Worm (Caenorhabditis elegans) whole organism, midembryonic: ENCODE results near the gene C48B4.3.
A peak's percentile ranks its signal among the peaks of the same experiment; 100 is the strongest.

ENCODE experiments used
- T22C8.4 ChIP-seq: fragments of 200-800 bp; sonication (Bioruptor generic); IDR thresholded peaks from 2 replicates; pipeline ENCODE4 v1.3.6; 2022; ENCODE audit warnings: missing genetic modification characterization, missing compliant biosample characterization
- cog-1 ChIP-seq: sonication (generic microtip); optimal IDR thresholded peaks from 2 replicates; lab custom pipeline; 2016; ENCODE audit warnings: missing genetic modification characterization, missing compliant biosample characterization
- flt-1 ChIP-seq: fragments of 200-800 bp; sonication (Bioruptor generic); IDR thresholded peaks from 2 replicates; pipeline ENCODE4 v1.3.6; 2022; ENCODE audit warnings: missing genetic modification characterization, missing compliant biosample characterization
- klf-2 ChIP-seq: fragments of 200-800 bp; sonication (Bioruptor generic); conservative IDR thresholded peaks from 2 replicates; pipeline ENCODE4 v1.3.6; 2022; ENCODE audit warnings: missing genetic modification reagents, missing genetic modification characterization, missing compliant biosample characterization
- med-1 ChIP-seq: sonication (generic microtip); optimal IDR thresholded peaks from 2 replicates; lab custom pipeline; 2017; ENCODE audit warnings: missing genetic modification characterization, mild to moderate bottlenecking, missing compliant biosample characterization, antibody characterized with exemption, missing genetic modification reagents; ENCODE audit not compliant: insufficient read depth
- ref-1 ChIP-seq: fragments of 200-800 bp; sonication (Bioruptor generic); conservative IDR thresholded peaks from 2 replicates; pipeline ENCODE4 v1.3.6; 2022; ENCODE audit warnings: missing genetic modification reagents, missing genetic modification characterization, missing compliant biosample characterization
- tab-1 ChIP-seq: fragments of 200-800 bp; sonication (Bioruptor generic); IDR thresholded peaks from 2 replicates; pipeline ENCODE4 v1.3.6; 2022; ENCODE audit warnings: missing genetic modification characterization, missing compliant biosample characterization
- ztf-23 ChIP-seq: fragments of 200-800 bp; sonication (Bioruptor generic); IDR thresholded peaks from 2 replicates; pipeline ENCODE4 v1.3.6; 2022; ENCODE audit warnings: missing genetic modification reagents, missing genetic modification characterization, missing compliant biosample characterization
- ztf-29 ChIP-seq: fragments of 200-800 bp; sonication (Bioruptor generic); IDR thresholded peaks from 2 replicates; pipeline ENCODE4 v1.3.6; 2022; ENCODE audit warnings: missing genetic modification reagents, missing genetic modification characterization, missing compliant biosample characterization

The C48B4.3 gene

DNA sequence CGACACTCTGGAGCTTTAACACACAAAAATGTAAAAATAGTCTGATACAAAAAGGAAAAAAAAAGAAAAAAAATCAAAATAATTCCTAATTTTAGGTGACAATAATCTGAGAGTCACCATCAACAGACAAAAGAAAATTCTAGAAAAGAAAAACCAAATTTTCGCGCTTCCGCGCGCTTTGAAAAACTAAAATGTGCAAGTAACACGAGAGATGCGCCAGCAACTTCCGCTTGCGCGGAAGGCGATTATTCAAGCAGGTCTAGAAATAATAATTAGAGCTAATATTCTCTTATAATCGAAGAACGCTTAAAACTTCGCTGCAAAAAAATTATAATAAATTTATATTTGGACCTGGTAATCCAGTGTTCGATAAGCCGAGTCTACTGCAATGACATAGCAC, 34.7 kb upstream of the C48B4.3 start:
- no peak for TF ChIP-seq flt-1
- TF ChIP-seq med-1 (GFP tag; lab: Kevin White, UChicago) = no peak
- TF ChIP-seq T22C8.4 (GFP tag; lab: Robert Waterston, UW) = no peak
- TF ChIP-seq klf-2 (GFP tag; lab: Robert Waterston, UW) = no peak
- TF ChIP-seq tab-1 (GFP tag; lab: Robert Waterston, UW) = no peak
- no peak for TF ChIP-seq cog-1 (tag; lab: Kevin White, UChicago)
- TF ChIP-seq ztf-29 (GFP tag; lab: Robert Waterston, UW) = no peak
- TF ChIP-seq ztf-23 (GFP tag; lab: Robert Waterston, UW) = no peak

DNA sequence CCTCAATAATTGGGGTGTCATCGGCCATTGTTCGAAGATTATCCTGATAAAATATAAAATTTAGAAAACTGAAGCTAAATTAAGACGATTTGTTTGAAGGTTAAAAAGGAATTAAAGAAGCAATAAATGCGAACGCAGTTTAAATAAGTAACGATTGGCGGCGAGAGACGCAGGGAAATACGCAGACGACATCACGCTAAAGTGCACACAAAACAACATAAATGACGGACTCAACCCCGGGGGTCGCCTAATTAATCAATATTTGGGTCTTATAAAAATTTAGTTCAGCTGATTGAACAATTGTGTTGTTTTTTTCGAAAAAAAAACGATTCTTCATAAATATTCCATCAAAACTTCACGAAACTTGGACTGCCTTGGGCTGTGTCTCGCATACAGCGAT, 34.2 kb upstream of the C48B4.3 start, which contains the start of gene hcp-3:
hcp-3 (minus strand) TSS at position 45 of the 400 bp plus-strand sequence.
- TF ChIP-seq klf-2 (GFP tag; lab: Robert Waterston, UW) = no peak
- peak; percentile 85 for TF ChIP-seq T22C8.4 (GFP tag; lab: Robert Waterston, UW)

DNA sequence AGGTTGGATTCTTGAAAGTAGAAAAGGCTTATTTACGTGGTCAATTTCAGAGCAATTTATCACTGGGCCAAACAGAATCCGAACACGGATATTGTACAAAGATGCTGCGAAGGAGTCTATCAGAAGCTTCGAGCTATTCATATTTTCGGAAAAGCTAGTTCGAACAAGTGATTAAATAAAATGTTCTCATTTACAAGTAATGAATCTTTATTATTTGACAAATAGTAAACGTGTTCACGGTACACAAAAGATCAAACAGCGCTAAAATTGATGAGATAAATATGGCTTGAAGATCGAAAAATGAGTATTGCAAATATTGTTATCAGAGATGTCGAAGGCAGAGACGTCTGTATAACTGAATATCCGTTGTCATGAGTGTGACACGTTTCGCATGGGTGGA, 32.9 kb upstream of the C48B4.3 start:
- TF ChIP-seq ref-1 (GFP tag; lab: Robert Waterston, UW) (no peak), tab-1 (GFP tag; lab: Robert Waterston, UW) (no peak), flt-1 (no peak), T22C8.4 (GFP tag; lab: Robert Waterston, UW) (no peak), ztf-29 (GFP tag; lab: Robert Waterston, UW) (no peak), cog-1 (tag; lab: Kevin White, UChicago) (no peak), ztf-23 (GFP tag; lab: Robert Waterston, UW) (no peak), klf-2 (GFP tag; lab: Robert Waterston, UW) (no peak)

DNA sequence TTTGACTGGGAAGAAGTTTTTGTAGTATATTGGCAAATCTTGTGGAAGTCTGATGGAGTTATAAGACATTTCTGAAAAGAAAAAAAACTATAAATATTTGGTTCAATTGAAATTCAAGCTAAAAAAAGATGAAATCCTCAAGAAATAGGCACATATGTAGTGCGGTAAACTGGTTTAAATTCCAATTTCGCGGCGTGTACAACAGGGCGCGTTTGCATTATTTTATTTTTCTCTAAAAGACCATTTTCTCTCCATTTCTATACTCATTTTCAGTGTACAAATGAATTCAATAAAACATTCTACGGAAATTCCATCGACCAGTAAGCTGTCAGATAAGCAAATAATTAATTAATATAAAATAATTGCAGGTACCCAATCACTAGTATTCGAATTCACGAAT, 32.0 kb upstream of the C48B4.3 start, which contains the start of the genes pri-1 and F58A4.6:
pri-1 (minus strand) TSS at position 71 of the 400 bp plus-strand sequence.
F58A4.6 (plus strand) TSS at position 272 of the 400 bp plus-strand sequence.
- no peak for TF ChIP-seq ztf-29 (GFP tag; lab: Robert Waterston, UW)
- no peak for TF ChIP-seq flt-1
- no peak for TF ChIP-seq cog-1 (tag; lab: Kevin White, UChicago)
- TF ChIP-seq ref-1 (GFP tag; lab: Robert Waterston, UW) = no peak
- no peak for TF ChIP-seq klf-2 (GFP tag; lab: Robert Waterston, UW)
- TF ChIP-seq tab-1 (GFP tag; lab: Robert Waterston, UW) = no peak
- TF ChIP-seq T22C8.4 (GFP tag; lab: Robert Waterston, UW) = no peak
- no peak for TF ChIP-seq ztf-23 (GFP tag; lab: Robert Waterston, UW)
- TF ChIP-seq med-1 (GFP tag; lab: Kevin White, UChicago) = no peak

DNA sequence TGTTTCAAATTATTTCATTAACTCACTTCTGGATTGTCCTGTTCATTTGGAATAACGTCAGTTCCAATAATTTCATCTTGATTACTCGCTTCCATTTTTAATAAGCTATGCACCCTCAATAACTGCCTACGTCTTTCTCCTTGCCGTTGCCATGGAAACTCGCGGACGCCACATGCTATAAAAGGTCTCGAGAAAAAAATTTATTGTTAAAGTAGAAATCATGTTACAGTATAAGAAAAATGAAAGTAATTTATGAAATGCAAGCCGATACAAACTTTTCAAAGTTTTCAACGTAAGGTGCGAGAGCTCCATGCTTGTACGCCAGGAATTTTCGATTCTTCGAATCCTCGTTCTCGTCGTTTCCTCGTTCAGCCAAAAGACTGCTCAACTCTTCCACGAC, 29.9 kb upstream of the C48B4.3 start, which contains the start of gene bbs-4:
bbs-4 (minus strand) TSS at position 101 of the 400 bp plus-strand sequence.
- TF ChIP-seq med-1 (GFP tag; lab: Kevin White, UChicago) (no peak), ref-1 (GFP tag; lab: Robert Waterston, UW) (no peak), T22C8.4 (GFP tag; lab: Robert Waterston, UW) (no peak), flt-1 (no peak), klf-2 (GFP tag; lab: Robert Waterston, UW) (no peak), tab-1 (GFP tag; lab: Robert Waterston, UW) (no peak), ztf-29 (GFP tag; lab: Robert Waterston, UW) (no peak), ztf-23 (GFP tag; lab: Robert Waterston, UW) (no peak), cog-1 (tag; lab: Kevin White, UChicago) (no peak)

DNA sequence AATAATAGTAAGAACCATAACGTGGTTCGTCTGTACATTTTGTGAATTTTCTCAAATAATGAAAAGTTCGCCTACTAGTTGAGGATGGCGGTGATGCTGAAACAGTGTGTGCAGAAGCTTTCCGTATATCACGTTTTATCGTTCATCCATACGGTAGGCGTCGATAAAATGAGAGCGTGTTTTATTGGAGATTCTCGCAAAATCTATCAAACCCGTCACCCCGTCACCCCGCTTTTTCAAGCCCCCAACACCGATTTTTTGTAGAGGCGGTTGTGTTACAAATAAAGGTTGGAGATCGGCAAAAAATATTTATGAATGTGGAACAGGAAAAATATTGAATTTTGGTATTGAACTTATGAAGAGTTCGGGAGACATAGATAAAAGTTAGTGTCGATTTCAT, 26.5 kb upstream of the C48B4.3 start, which contains the start of gene clec-161:
clec-161 (minus strand) TSS at position 101 of the 400 bp plus-strand sequence.
- TF ChIP-seq ref-1 (GFP tag; lab: Robert Waterston, UW) = no peak
- TF ChIP-seq ztf-29 (GFP tag; lab: Robert Waterston, UW) = no peak
- no peak for TF ChIP-seq ztf-23 (GFP tag; lab: Robert Waterston, UW)
- TF ChIP-seq cog-1 (tag; lab: Kevin White, UChicago) = no peak
- TF ChIP-seq T22C8.4 (GFP tag; lab: Robert Waterston, UW) = no peak
- TF ChIP-seq klf-2 (GFP tag; lab: Robert Waterston, UW) = no peak
- TF ChIP-seq tab-1 (GFP tag; lab: Robert Waterston, UW) = no peak
- no peak for TF ChIP-seq med-1 (GFP tag; lab: Kevin White, UChicago)
- no peak for TF ChIP-seq flt-1

DNA sequence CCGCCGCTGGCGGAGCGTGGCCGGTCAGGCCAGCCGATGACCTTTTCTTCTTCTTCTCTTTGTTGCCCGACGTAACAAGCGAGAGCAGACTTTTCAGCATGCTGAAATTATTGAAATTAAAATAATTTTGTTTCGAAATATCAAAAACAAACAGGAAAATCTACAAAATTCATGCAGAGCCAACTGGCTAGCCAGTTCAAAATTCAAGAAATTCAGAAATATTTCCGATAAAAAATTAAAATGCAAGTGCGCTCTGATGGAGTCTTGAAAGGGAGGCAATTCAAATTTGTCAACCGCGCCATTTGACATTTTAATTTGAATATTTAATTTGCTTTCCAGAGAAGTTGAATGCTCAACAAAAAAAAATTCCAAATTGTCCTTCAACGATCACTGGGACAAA, 18.5 kb upstream of the C48B4.3 start, which contains the start of gene F58A4.2:
F58A4.2 (minus strand) TSS at position 101 of the 400 bp plus-strand sequence.
- TF ChIP-seq cog-1 (tag; lab: Kevin White, UChicago) (no peak), ref-1 (GFP tag; lab: Robert Waterston, UW) (no peak), klf-2 (GFP tag; lab: Robert Waterston, UW) (no peak), T22C8.4 (GFP tag; lab: Robert Waterston, UW) (no peak), tab-1 (GFP tag; lab: Robert Waterston, UW) (no peak), flt-1 (no peak), ztf-23 (GFP tag; lab: Robert Waterston, UW) (no peak), ztf-29 (GFP tag; lab: Robert Waterston, UW) (no peak)

DNA sequence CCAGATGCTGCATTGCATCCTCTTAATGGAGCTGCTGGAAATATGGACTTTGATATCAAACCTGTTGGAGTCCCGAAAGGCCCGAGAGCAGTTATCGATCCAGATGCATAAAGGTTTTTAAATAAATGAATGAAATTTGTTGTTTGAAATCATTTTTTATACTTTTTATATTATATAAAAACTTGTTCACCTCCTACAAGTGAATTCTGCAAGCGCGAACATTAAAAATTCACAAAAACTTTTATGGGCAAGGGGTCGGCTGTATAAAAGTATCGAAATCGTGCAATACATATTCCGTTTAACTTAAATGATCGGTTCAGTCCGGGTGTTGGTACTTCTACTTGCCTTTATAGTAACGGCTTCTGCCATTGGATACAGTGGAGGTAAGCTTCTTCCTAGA, 16.0 kb upstream of the C48B4.3 start, which contains the start of gene F58A4.1:
F58A4.1 (plus strand) TSS at position 301 of the 400 bp plus-strand sequence.
- TF ChIP-seq ztf-29 (GFP tag; lab: Robert Waterston, UW) (no peak), tab-1 (GFP tag; lab: Robert Waterston, UW) (no peak), ztf-23 (GFP tag; lab: Robert Waterston, UW) (no peak), flt-1 (no peak), T22C8.4 (GFP tag; lab: Robert Waterston, UW) (no peak), med-1 (GFP tag; lab: Kevin White, UChicago) (no peak), ref-1 (GFP tag; lab: Robert Waterston, UW) (no peak), klf-2 (GFP tag; lab: Robert Waterston, UW) (no peak), cog-1 (tag; lab: Kevin White, UChicago) (no peak)

DNA sequence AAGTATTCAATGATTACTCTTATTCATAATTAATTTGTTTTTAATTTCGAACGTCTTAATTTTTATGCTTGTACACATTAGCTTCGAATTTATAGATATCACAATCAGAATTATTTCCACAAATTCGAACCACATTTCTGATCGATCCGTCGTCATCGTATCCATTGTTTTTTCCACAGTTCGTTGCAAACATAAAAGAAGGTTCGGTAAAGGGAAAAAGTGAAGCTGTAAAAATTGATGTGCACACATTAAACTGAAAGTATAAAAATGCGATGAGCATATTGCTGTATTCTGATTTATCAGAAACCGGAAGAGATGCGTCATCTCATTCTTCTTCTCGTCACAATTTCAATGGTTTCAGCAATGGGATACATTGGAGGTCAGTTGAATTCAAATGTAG, 14.9 kb upstream of the C48B4.3 start, which contains the start of gene C48B4.12:
C48B4.12 (plus strand) TSS at position 301 of the 400 bp plus-strand sequence.
- TF ChIP-seq med-1 (GFP tag; lab: Kevin White, UChicago) = no peak
- no peak for TF ChIP-seq ztf-23 (GFP tag; lab: Robert Waterston, UW)
- no peak for TF ChIP-seq T22C8.4 (GFP tag; lab: Robert Waterston, UW)
- TF ChIP-seq ref-1 (GFP tag; lab: Robert Waterston, UW) = no peak
- no peak for TF ChIP-seq tab-1 (GFP tag; lab: Robert Waterston, UW)
- TF ChIP-seq klf-2 (GFP tag; lab: Robert Waterston, UW) = no peak
- TF ChIP-seq flt-1 = no peak
- no peak for TF ChIP-seq cog-1 (tag; lab: Kevin White, UChicago)
- no peak for TF ChIP-seq ztf-29 (GFP tag; lab: Robert Waterston, UW)
